Worm (Caenorhabditis elegans) whole organism, L4/young adult: ENCODE results near the gene tcl-2.

Experiments used
- dao-5 ChIP-seq: sonication (generic microtip); optimal IDR thresholded peaks from 2 replicates; lab custom pipeline; 2016; ENCODE audit warnings: missing genotype, missing genetic modification characterization, moderate library complexity, missing compliant biosample characterization
- him-1 ChIP-seq: sonication (generic microtip); optimal IDR thresholded peaks from 2 replicates; lab custom pipeline; 2016; ENCODE audit warnings: missing genotype, missing genetic modification reagents, missing genetic modification characterization, missing compliant biosample characterization

ce11 chrIV:149794-150193 is 29.1 kb upstream of the tcl-2 start:
- TF ChIP-seq him-1 (tag; lab: Kevin White, UChicago) (no peak), dao-5 (tag; lab: Kevin White, UChicago) (no peak)
